Fruit fly (Drosophila melanogaster): ENCODE measurements around the gene Gos28.

Gos28 gene

dm6 chr3R:18692619-18693018, 29.1 kb downstream of the Gos28 start, which contains the start of gene Muc91C:
TSS of gene Muc91C (minus strand) at chr3R:18692719.
- TF ChIP-seq CG6276 (GFP tag; optimal IDR thresholded peaks at IDR 0.05) (no peak), CG34406 (GFP tag; optimal IDR thresholded peaks at IDR 0.05) (no peak), CG9139 (GFP tag; optimal IDR thresholded peaks at IDR 0.05) (no peak), CG3032 (tag; optimal IDR thresholded peaks at IDR 0.05) (no peak), CG7368 (GFP tag; optimal IDR thresholded peaks at IDR 0.05) (no peak), CG8119 (GFP tag; IDR thresholded peaks at IDR 0.05) (no peak), Met (GFP tag; optimal IDR thresholded peaks at IDR 0.05) (no peak), svp (GFP tag) (no peak), dac (GFP tag; optimal IDR thresholded peaks at IDR 0.05) (no peak), CG11902 (GFP tag; optimal IDR thresholded peaks at IDR 0.05) (no peak)

dm6 chr3R:18693611-18694010, 30.1 kb downstream of the Gos28 start, which contains the start of gene CG14300:
TSS of gene CG14300 (minus strand) at chr3R:18693711.
- TF ChIP-seq CG11762 (GFP tag; optimal IDR thresholded peaks at IDR 0.05; ENCODE audit: insufficient read depth) (no peak), Lpt (GFP tag; optimal IDR thresholded peaks at IDR 0.05) (no peak), Met (GFP tag; optimal IDR thresholded peaks at IDR 0.05) (no peak), Smox (GFP tag; optimal IDR thresholded peaks at IDR 0.05) (no peak), CG31627 (GFP tag; optimal IDR thresholded peaks at IDR 0.05) (no peak), OdsH (GFP tag; optimal IDR thresholded peaks at IDR 0.05) (no peak), dsx (GFP tag; optimal IDR thresholded peaks at IDR 0.05; ENCODE audit: poor library complexity, severe bottlenecking) (no peak), Eip75B (GFP tag; optimal IDR thresholded peaks at IDR 0.05) (no peak), Gug (GFP tag; IDR thresholded peaks at IDR 0.05) (no peak), Eip78C (GFP tag) (no peak), CG3919 (GFP tag; optimal IDR thresholded peaks at IDR 0.05) (no peak), CG10669 (GFP tag; optimal IDR thresholded peaks at IDR 0.05) (no peak), dac (GFP tag; optimal IDR thresholded peaks at IDR 0.05) (no peak), CG11294 (GFP tag; IDR thresholded peaks at IDR 0.05) (no peak), CG4318 (GFP tag; optimal IDR thresholded peaks at IDR 0.05) (no peak), pdm3 (GFP tag; optimal IDR thresholded peaks at IDR 0.05) (no peak), Ets21C (GFP tag; optimal IDR thresholded peaks at IDR 0.05) (no peak)

dm6 chr3R:18694952-18695351, 31.4 kb downstream of the Gos28 start, which contains the start of gene CG34282:
TSS of gene CG34282 (plus strand) at chr3R:18695252.
- TF ChIP-seq Gug (GFP tag; IDR thresholded peaks at IDR 0.05) (no peak), fd59A (GFP tag; optimal IDR thresholded peaks at IDR 0.05) (no peak), CG8119 (GFP tag; IDR thresholded peaks at IDR 0.05) (no peak)

dm6 chr3R:18698855-18699569, 35.5 kb downstream of the Gos28 start:
- TF ChIP-seq Lpt (GFP tag; optimal IDR thresholded peaks at IDR 0.05): no peak
- no peak for TF ChIP-seq vri (GFP tag; optimal IDR thresholded peaks at IDR 0.05)
- TF ChIP-seq Hr39 (GFP tag; optimal IDR thresholded peaks at IDR 0.05): no peak
- no peak for TF ChIP-seq fkh (GFP tag; optimal IDR thresholded peaks at IDR 0.05)
- TF ChIP-seq Ets21C (GFP tag; optimal IDR thresholded peaks at IDR 0.05): no peak
- TF ChIP-seq net (GFP tag; optimal IDR thresholded peaks at IDR 0.05): no peak
- TF ChIP-seq pdm3 (GFP tag; optimal IDR thresholded peaks at IDR 0.05): no peak
- TF ChIP-seq spab (GFP tag; optimal IDR thresholded peaks at IDR 0.05): no peak
- no peak for TF ChIP-seq Sox14 (GFP tag; optimal IDR thresholded peaks at IDR 0.05)

dm6 chr3R:18703514-18703913, 40.0 kb downstream of the Gos28 start:
- TF ChIP-seq CG6276 (GFP tag; optimal IDR thresholded peaks at IDR 0.05) (no peak), CG6808 (GFP tag; optimal IDR thresholded peaks at IDR 0.05) (no peak), Hr39 (GFP tag; optimal IDR thresholded peaks at IDR 0.05) (no peak), CG10669 (GFP tag; optimal IDR thresholded peaks at IDR 0.05) (no peak), CG11902 (GFP tag; optimal IDR thresholded peaks at IDR 0.05) (no peak), Smox (GFP tag; optimal IDR thresholded peaks at IDR 0.05) (no peak), fd59A (GFP tag; optimal IDR thresholded peaks at IDR 0.05) (no peak), Hr38 (GFP tag; optimal IDR thresholded peaks at IDR 0.05) (no peak), Gug (GFP tag; IDR thresholded peaks at IDR 0.05) (no peak), acj6 (GFP tag; optimal IDR thresholded peaks at IDR 0.05) (no peak)

Data from whole organism, prepupa.